Fruit fly (Drosophila melanogaster) whole organism, pupa: ENCODE results near the gene Dpm3.

ENCODE experiments used
- CG10348 ChIP-seq: fragments of 200-800 bp; sonication (Bioruptor generic); IDR thresholded peaks from 2 replicates; pipeline ENCODE4 v1.3.6; 2022; ENCODE audit warnings: missing biosample characterization, missing genetic modification characterization
- CG12605 ChIP-seq: fragments of 200-800 bp; sonication (Bioruptor generic); IDR thresholded peaks from 2 replicates; pipeline ENCODE4 v1.3.6; 2022; ENCODE audit warnings: missing biosample characterization, missing genetic modification characterization
- CG13204 ChIP-seq: fragments of 200-800 bp; sonication (Bioruptor generic); optimal IDR thresholded peaks from 2 replicates; lab custom pipeline; 2018; ENCODE audit warnings: missing biosample characterization, mild to moderate bottlenecking, missing genetic modification characterization, moderate library complexity
- CG14655 ChIP-seq: fragments of 200-800 bp; sonication (Bioruptor generic); optimal IDR thresholded peaks from 3 replicates; lab custom pipeline; 2017; ENCODE audit warnings: mild to moderate bottlenecking, missing biosample characterization, missing genetic modification reagents, missing genetic modification characterization
- CG15710 ChIP-seq: fragments of 200-800 bp; sonication (Bioruptor generic); optimal IDR thresholded peaks from 2 replicates; lab custom pipeline; 2018; ENCODE audit warnings: missing biosample characterization, mild to moderate bottlenecking, missing genetic modification characterization, moderate library complexity
- CG17806 ChIP-seq: fragments of 200-800 bp; sonication (Bioruptor generic); optimal IDR thresholded peaks from 2 replicates; lab custom pipeline; 2018; ENCODE audit warnings: missing biosample characterization, mild to moderate bottlenecking, missing genetic modification characterization, moderate library complexity
- CG32121 ChIP-seq: fragments of 200-800 bp; sonication (Bioruptor generic); IDR thresholded peaks from 2 replicates; pipeline ENCODE4 v1.3.6; 2022; ENCODE audit warnings: missing biosample characterization, missing genetic modification characterization
- CG34367 ChIP-seq: fragments of 200-800 bp; sonication (Bioruptor generic); optimal IDR thresholded peaks from 2 replicates; lab custom pipeline; 2018; ENCODE audit warnings: missing biosample characterization, mild to moderate bottlenecking, missing genetic modification characterization
- CG4496 ChIP-seq: fragments of 200-800 bp; sonication (Bioruptor generic); IDR thresholded peaks from 3 replicates; pipeline ENCODE4 v1.3.6; 2022; ENCODE audit warnings: missing biosample characterization, missing genetic modification characterization
- CG8159 ChIP-seq: fragments of 200-800 bp; sonication (Bioruptor generic); optimal IDR thresholded peaks from 3 replicates; lab custom pipeline; 2018; ENCODE audit warnings: missing biosample characterization, mild to moderate bottlenecking, missing genetic modification characterization, moderate library complexity
- CG8301 ChIP-seq: fragments of 200-800 bp; sonication (Bioruptor generic); optimal IDR thresholded peaks from 2 replicates; lab custom pipeline; 2018; ENCODE audit warnings: missing biosample characterization, mild to moderate bottlenecking, missing genetic modification characterization
- CG9948 ChIP-seq: fragments of 200-800 bp; sonication (Bioruptor generic); optimal IDR thresholded peaks from 2 replicates; lab custom pipeline; 2018; ENCODE audit warnings: missing biosample characterization, mild to moderate bottlenecking, missing genetic modification characterization, moderate library complexity
- D1 ChIP-seq: fragments of 200-800 bp; sonication (Bioruptor generic); optimal IDR thresholded peaks from 2 replicates; lab custom pipeline; 2018; ENCODE audit warnings: missing biosample characterization, mild to moderate bottlenecking, missing genetic modification characterization, moderate library complexity
- EcR ChIP-seq: fragments of 200-800 bp; sonication (Bioruptor generic); optimal IDR thresholded peaks from 3 replicates; lab custom pipeline; 2019; ENCODE audit warnings: missing biosample characterization, missing genetic modification characterization, mild to moderate bottlenecking, moderate library complexity, missing genetic modification reagents
- Ets98B ChIP-seq: fragments of 200-800 bp; sonication (Bioruptor generic); IDR thresholded peaks from 2 replicates; pipeline ENCODE4 v1.3.6; 2022; ENCODE audit warnings: missing biosample characterization, missing genetic modification characterization
- Pif1A ChIP-seq: fragments of 200-800 bp; sonication (Bioruptor generic); optimal IDR thresholded peaks from 3 replicates; lab custom pipeline; 2016; ENCODE audit warnings: missing biosample characterization, missing genetic modification characterization
- Pif1B ChIP-seq: fragments of 200-800 bp; sonication (Bioruptor generic); optimal IDR thresholded peaks from 3 replicates; lab custom pipeline; 2016; ENCODE audit warnings: missing biosample characterization, missing genetic modification characterization
- Snoo ChIP-seq: fragments of 200-800 bp; sonication (Bioruptor generic); optimal IDR thresholded peaks from 3 replicates; lab custom pipeline; 2017; ENCODE audit warnings: missing biosample characterization, mild to moderate bottlenecking, missing genetic modification characterization, inconsistent platforms
- fd96Ca ChIP-seq: fragments of 200-800 bp; sonication (Bioruptor generic); IDR thresholded peaks from 3 replicates; pipeline ENCODE4 v1.3.6; 2022; ENCODE audit warnings: missing biosample characterization, missing genetic modification characterization
- gl ChIP-seq: fragments of 200-800 bp; sonication (Bioruptor generic); optimal IDR thresholded peaks from 2 replicates; lab custom pipeline; 2018; ENCODE audit warnings: missing biosample characterization, mild to moderate bottlenecking, missing genetic modification characterization
- rn ChIP-seq: fragments of 200-800 bp; sonication (Bioruptor generic); IDR thresholded peaks from 2 replicates; pipeline ENCODE4 v1.3.6; 2022; ENCODE audit warnings: missing biosample characterization, missing genetic modification characterization

The Dpm3 gene

DNA sequence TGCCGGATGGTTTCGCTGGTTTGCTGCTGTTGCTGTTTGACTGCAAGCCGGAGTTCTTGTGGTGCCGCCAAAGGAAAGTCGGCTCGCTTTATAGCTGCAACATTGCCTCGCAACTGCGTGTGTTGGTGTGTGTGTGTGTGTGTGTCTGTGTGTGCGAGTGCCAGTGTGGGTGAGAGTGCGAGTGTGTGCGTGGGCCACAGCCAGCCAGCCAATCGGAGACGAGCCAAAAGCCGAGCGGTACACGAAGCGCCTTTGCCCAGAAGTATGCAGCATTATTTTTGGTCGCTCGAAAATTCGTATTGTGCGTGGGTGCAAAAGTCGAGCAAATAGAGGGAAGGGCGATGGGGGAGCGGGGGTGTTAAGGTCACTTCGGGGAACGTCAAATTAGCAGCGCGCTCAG, 7.7 kb downstream of the Dpm3 start, which contains the start of gene CCHa2:
Gene CCHa2 (minus strand): TSS at position 65 of the 400 bp plus-strand sequence.
- TF ChIP-seq CG4496 (GFP tag; lab: Robert Waterston, UW) (peak; percentile 48; the same call in 2 of the 3 replicates), Snoo (tag; lab: Kevin White, UChicago) (no peak)

DNA sequence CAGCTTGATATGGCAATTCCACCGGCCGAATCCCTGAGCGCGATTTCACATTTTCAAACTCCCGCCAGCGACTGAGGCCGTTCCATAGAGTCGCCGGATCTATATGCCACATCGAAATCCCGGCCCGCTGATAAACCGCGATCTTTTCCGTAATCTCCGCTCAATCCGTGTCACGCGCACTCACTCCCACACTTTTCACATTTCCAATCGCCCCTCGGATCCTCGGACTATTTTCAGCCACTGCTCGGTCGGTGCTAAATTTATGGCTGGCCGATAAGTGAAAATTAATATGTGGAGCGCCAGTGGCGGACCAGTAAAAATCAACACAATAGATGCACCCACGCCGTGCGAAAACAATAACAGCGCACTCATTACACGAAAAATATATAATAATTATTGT, 9.8 kb downstream of the Dpm3 start:
- TF ChIP-seq CG34367 (tag; lab: Kevin White, UChicago) (no peak), Pif1A (GFP tag; lab: Kevin White, UChicago) (no peak), CG32121 (GFP tag; lab: Robert Waterston, UW) (no peak), Snoo (tag; lab: Kevin White, UChicago) (no peak)

DNA sequence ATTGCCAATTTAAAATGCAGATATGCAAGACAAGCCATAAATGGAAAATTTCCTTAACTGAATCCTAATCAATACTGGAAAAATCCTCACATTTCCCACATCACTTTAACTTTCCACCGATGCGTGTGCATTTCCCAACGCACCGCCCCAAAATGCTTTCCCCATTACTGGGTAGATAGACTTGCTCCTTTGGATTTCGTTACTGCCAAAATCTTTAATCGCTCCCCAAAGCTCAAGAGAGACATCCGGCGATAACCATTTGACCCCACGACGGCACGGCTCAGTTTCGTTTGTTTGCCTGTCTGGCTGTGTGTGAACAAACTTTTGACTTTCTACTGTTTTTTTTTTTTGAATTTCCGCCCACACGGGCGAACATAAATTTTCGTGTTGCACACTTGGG, 12.4 kb downstream of the Dpm3 start:
- TF ChIP-seq CG34367 (tag; lab: Kevin White, UChicago) = no peak
- no peak for TF ChIP-seq gl (tag; lab: Kevin White, UChicago)
- no peak for TF ChIP-seq Ets98B

dm6 chr3R:13388160-13388870, 14.5 kb downstream of the Dpm3 start, which contains the start of gene CG9799:
Gene CG9799 (minus strand): TSS chr3R:13388709.
- TF ChIP-seq CG14655 (GFP tag; lab: Kevin White, UChicago) (no peak), CG32121 (GFP tag; lab: Robert Waterston, UW) (no peak), CG15710 (tag; lab: Kevin White, UChicago) (no peak), Snoo (tag; lab: Kevin White, UChicago) (no peak), CG13204 (GFP tag; lab: Kevin White, UChicago) (no peak), CG8301 (tag; lab: Kevin White, UChicago) (no peak)

dm6 chr3R:13385105-13385504, 17.7 kb downstream of the Dpm3 start:
- TF ChIP-seq Ets98B = no peak
- no peak for TF ChIP-seq CG34367 (tag; lab: Kevin White, UChicago)
- TF ChIP-seq CG4496 (GFP tag; lab: Robert Waterston, UW) = no peak
- no peak for TF ChIP-seq rn
- no peak for TF ChIP-seq CG17806 (tag; lab: Kevin White, UChicago)
- TF ChIP-seq CG14655 (GFP tag; lab: Kevin White, UChicago) = no peak
- TF ChIP-seq CG8301 (tag; lab: Kevin White, UChicago) = no peak
- TF ChIP-seq fd96Ca (GFP tag; lab: Robert Waterston, UW) = no peak
- TF ChIP-seq Snoo (tag; lab: Kevin White, UChicago) = no peak

dm6 chr3R:13382656-13383142, 20.2 kb downstream of the Dpm3 start:
- TF ChIP-seq CG14655 (GFP tag; lab: Kevin White, UChicago) = no peak
- no peak for TF ChIP-seq rn
- no peak for TF ChIP-seq CG17806 (tag; lab: Kevin White, UChicago)
- no peak for TF ChIP-seq D1 (tag; lab: Kevin White, UChicago)
- TF ChIP-seq Ets98B = no peak; the same call in 1 of the 2 replicates
- peak; percentile 8 for TF ChIP-seq CG15710 (tag; lab: Kevin White, UChicago)
- 0 out of 3 replicates have a peak, but pooled peaks have one; percentile 27 for TF ChIP-seq CG4496 (GFP tag; lab: Robert Waterston, UW)
- TF ChIP-seq fd96Ca (GFP tag; lab: Robert Waterston, UW) = no peak; the same call in 2 of the 3 replicates
- TF ChIP-seq Snoo (tag; lab: Kevin White, UChicago) = no peak
- peak; percentile 1 for TF ChIP-seq gl (tag; lab: Kevin White, UChicago)
- TF ChIP-seq CG8159 (tag; lab: Kevin White, UChicago) = no peak
- TF ChIP-seq CG9948 (tag; lab: Kevin White, UChicago) = no peak
- no peak for TF ChIP-seq CG8301 (tag; lab: Kevin White, UChicago)
- peak; percentile 6 for TF ChIP-seq EcR (GFP tag; lab: Kevin White, UChicago)

DNA sequence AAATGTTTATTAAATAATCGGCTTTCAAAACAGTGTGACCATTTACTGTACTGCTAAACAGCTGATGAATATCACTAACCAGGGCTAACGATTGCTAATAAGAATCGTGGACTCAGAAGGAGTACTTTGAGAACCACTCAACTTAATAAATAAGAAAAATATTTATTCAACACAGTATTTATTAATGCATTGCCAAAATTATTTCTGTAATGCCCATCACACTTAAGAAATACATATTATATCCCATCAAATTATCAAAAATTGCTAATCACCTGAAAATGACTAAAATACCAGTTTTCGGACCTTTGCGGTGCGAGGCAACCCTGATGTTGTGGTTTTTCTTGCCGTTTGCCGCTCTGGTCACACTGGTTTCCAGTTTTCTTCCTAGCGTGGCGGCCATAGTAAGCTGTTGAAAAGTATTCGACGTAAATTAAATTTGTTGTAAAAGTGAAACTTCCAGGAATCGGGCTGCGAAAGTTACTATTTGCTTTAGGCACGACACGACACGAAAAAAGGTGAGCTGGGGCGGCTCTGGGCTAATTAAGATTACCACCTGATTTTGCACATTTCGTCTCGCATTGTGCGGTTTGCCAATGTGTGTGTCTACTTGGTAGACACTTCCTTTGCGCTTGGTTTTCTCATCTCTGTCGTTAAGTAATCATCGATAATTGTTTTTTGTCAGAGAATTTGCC, 21.0 kb downstream of the Dpm3 start, which contains the start of the genes mRpS21 and Droj2:
Gene mRpS21 (minus strand): TSS at position 66 of the 692 bp plus-strand sequence.
Gene Droj2 (plus strand): TSS at position 363 of the 692 bp plus-strand sequence.
- TF ChIP-seq CG32121 (GFP tag; lab: Robert Waterston, UW) (no peak; the same call in 1 of the 2 replicates), D1 (tag; lab: Kevin White, UChicago) (no peak), CG15710 (tag; lab: Kevin White, UChicago) (peak; percentile 51), CG17806 (tag; lab: Kevin White, UChicago) (peak; percentile 13), Pif1A (GFP tag; lab: Kevin White, UChicago) (no peak), CG8301 (tag; lab: Kevin White, UChicago) (no peak), CG12605 (GFP tag; lab: Robert Waterston, UW) (no peak), Pif1B (GFP tag; lab: Kevin White, UChicago) (no peak), gl (tag; lab: Kevin White, UChicago) (no peak), CG34367 (tag; lab: Kevin White, UChicago) (peak; percentile 32), CG10348 (GFP tag; lab: Robert Waterston, UW) (no peak), fd96Ca (GFP tag; lab: Robert Waterston, UW) (no peak), CG4496 (GFP tag; lab: Robert Waterston, UW) (no peak), CG9948 (tag; lab: Kevin White, UChicago) (no peak), Snoo (tag; lab: Kevin White, UChicago) (no peak), CG14655 (GFP tag; lab: Kevin White, UChicago) (no peak), rn (no peak), EcR (GFP tag; lab: Kevin White, UChicago) (no peak), CG13204 (GFP tag; lab: Kevin White, UChicago) (no peak), CG8159 (tag; lab: Kevin White, UChicago) (peak; percentile 19), Ets98B (peak; percentile 22; the same call in 1 of the 2 replicates)
